Worm (Caenorhabditis elegans) whole organism, L4 larva: ENCODE results near the gene cul-4.

Source experiments
- D1046.2 ChIP-seq: fragments of 200-800 bp; sonication (Bioruptor generic); IDR thresholded peaks from 2 replicates; pipeline ENCODE4 v1.3.6; 2022; ENCODE audit warnings: missing genetic modification characterization, missing compliant biosample characterization
- F26F4.8 ChIP-seq: fragments of 200-800 bp; sonication (Bioruptor generic); conservative IDR thresholded peaks from 2 replicates; pipeline ENCODE4 v1.3.6; 2022; ENCODE audit warnings: missing genetic modification characterization, missing compliant biosample characterization
- F37D6.2 ChIP-seq: sonication (generic microtip); optimal IDR thresholded peaks from 2 replicates; lab custom pipeline; 2016; ENCODE audit warnings: mild to moderate bottlenecking, missing genetic modification characterization, missing compliant biosample characterization
- F44E2.7 ChIP-seq: fragments of 200-800 bp; sonication (Bioruptor generic); IDR thresholded peaks from 2 replicates; pipeline ENCODE4 v2.1.2; 2022; ENCODE audit warnings: missing genetic modification characterization, missing compliant biosample characterization
- Y5F2A.4 ChIP-seq: fragments of 200-800 bp; sonication (Bioruptor generic); optimal IDR thresholded peaks from 2 replicates; lab custom pipeline; 2018; ENCODE audit warnings: mild to moderate bottlenecking, missing genetic modification characterization, missing compliant biosample characterization
- ZK546.5 ChIP-seq, 2 experiments: sonication (generic microtip); optimal IDR thresholded peaks; 2 replicates each; lab custom pipeline; 2017; ENCODE audit warnings: missing biosample characterization in 2 of 2, missing genetic modification characterization in 2 of 2
- arid-1 ChIP-seq: fragments of 200-800 bp; sonication (Bioruptor generic); conservative IDR thresholded peaks from 2 replicates; pipeline ENCODE4 v1.3.6; 2022; ENCODE audit warnings: missing genetic modification reagents, missing genetic modification characterization, missing compliant biosample characterization
- attf-4 ChIP-seq: sonication (generic microtip); optimal IDR thresholded peaks from 3 replicates; lab custom pipeline; 2017; ENCODE audit warnings: missing biosample characterization, missing genetic modification characterization
- ceh-20 ChIP-seq: fragments of 200-800 bp; sonication (Bioruptor generic); IDR thresholded peaks from 2 replicates; pipeline ENCODE4 v1.3.6; 2022; ENCODE audit warnings: missing genetic modification reagents, missing genetic modification characterization, missing compliant biosample characterization
- ceh-44 ChIP-seq: fragments of 200-800 bp; sonication (Bioruptor generic); IDR thresholded peaks from 2 replicates; pipeline ENCODE4 v1.3.6; 2022; ENCODE audit warnings: missing genetic modification reagents, missing genetic modification characterization, missing compliant biosample characterization
- ces-1 ChIP-seq: fragments of 150-350 bp; sonication (generic microtip); optimal IDR thresholded peaks from 4 replicates; lab custom pipeline; 2014; ENCODE audit warnings: missing biosample characterization, missing genetic modification reagents, missing genetic modification characterization
- daf-16 ChIP-seq, 3 experiments: sonication (generic microtip); optimal IDR thresholded peaks; 2 replicates each; lab custom pipeline; 2016 to 2017; ENCODE audit warnings: missing genetic modification characterization in 3 of 3, missing genetic modification reagents in 3 of 3, mild to moderate bottlenecking in 2 of 3, missing compliant biosample characterization in 2 of 3, missing biosample characterization in 1 of 3, moderate library complexity in 1 of 3
- daf-19 ChIP-seq: fragments of 200-800 bp; sonication (Bioruptor generic); conservative IDR thresholded peaks from 2 replicates; pipeline ENCODE4 v1.3.6; 2022; ENCODE audit warnings: missing genetic modification characterization, missing compliant biosample characterization
- daf-8 ChIP-seq: fragments of 200-800 bp; sonication (Bioruptor generic); IDR thresholded peaks from 2 replicates; pipeline ENCODE4 v1.3.6; 2022; ENCODE audit warnings: missing genetic modification characterization, missing compliant biosample characterization
- dmd-6 ChIP-seq: fragments of 200-800 bp; sonication (Bioruptor generic); IDR thresholded peaks from 2 replicates; pipeline ENCODE4 v1.3.6; 2022; ENCODE audit warnings: missing genetic modification reagents, missing genetic modification characterization, missing compliant biosample characterization
- dve-1 ChIP-seq: sonication (generic microtip); optimal IDR thresholded peaks from 2 replicates; lab custom pipeline; 2017; ENCODE audit warnings: antibody characterized with exemption, mild to moderate bottlenecking, missing genetic modification characterization, missing compliant biosample characterization; ENCODE audit not compliant: insufficient read depth
- hif-1 ChIP-seq, 2 experiments: sonication (generic microtip); optimal IDR thresholded peaks; 2 replicates each; lab custom pipeline; 2016 to 2017; ENCODE audit warnings: missing compliant biosample characterization in 2 of 2, missing genetic modification characterization in 2 of 2, missing genetic modification reagents in 2 of 2, missing genotype in 2 of 2, mild to moderate bottlenecking in 1 of 2
- hlh-11 ChIP-seq: fragments of 200-800 bp; sonication (Bioruptor generic); optimal IDR thresholded peaks from 2 replicates; lab custom pipeline; 2018; ENCODE audit warnings: mild to moderate bottlenecking, missing genetic modification characterization, missing compliant biosample characterization
- hlh-30 ChIP-seq: sonication (generic microtip); optimal IDR thresholded peaks from 2 replicates; lab custom pipeline; 2017; ENCODE audit warnings: antibody characterized with exemption, mild to moderate bottlenecking, missing genetic modification characterization, missing compliant biosample characterization; ENCODE audit not compliant: insufficient read depth
- hmg-1.1 ChIP-seq: fragments of 200-800 bp; sonication (Bioruptor generic); IDR thresholded peaks from 2 replicates; pipeline ENCODE4 v1.3.6; 2022; ENCODE audit warnings: missing genetic modification reagents, missing genetic modification characterization, missing compliant biosample characterization
- lin-1 ChIP-seq: fragments of 200-800 bp; sonication (Bioruptor generic); IDR thresholded peaks from 2 replicates; pipeline ENCODE4 v1.3.6; 2022; ENCODE audit warnings: missing genetic modification reagents, missing genetic modification characterization, missing compliant biosample characterization
- lin-15B ChIP-seq: fragments of 150-350 bp; sonication (generic microtip); optimal IDR thresholded peaks from 3 replicates; lab custom pipeline; 2014; ENCODE audit warnings: missing biosample characterization, missing genetic modification characterization
- lsy-2 ChIP-seq, 2 experiments: fragments of 150-350 bp in 1 of 2; sonication (generic microtip) in 1 of 2; optimal IDR thresholded peaks; 2 replicates each; lab custom pipeline; 2014 to 2017; ENCODE audit warnings: missing biosample characterization in 2 of 2, missing genetic modification characterization in 2 of 2
- madf-5 ChIP-seq, 2 experiments: fragments of 200-800 bp; sonication (Bioruptor generic); IDR thresholded peaks; 2 replicates each; pipeline ENCODE4 v1.3.6; 2022; ENCODE audit warnings: missing compliant biosample characterization in 2 of 2, missing genetic modification characterization in 2 of 2
- madf-9 ChIP-seq: fragments of 200-800 bp; sonication (Bioruptor generic); conservative IDR thresholded peaks from 2 replicates; pipeline ENCODE4 v1.3.6; 2022; ENCODE audit warnings: missing genetic modification reagents, missing genetic modification characterization, missing compliant biosample characterization
- mdl-1 ChIP-seq, 2 experiments: fragments of 150-350 bp in 1 of 2; sonication (generic microtip) in 1 of 2; optimal IDR thresholded peaks; 2 replicates each; lab custom pipeline; 2014 to 2017; ENCODE audit warnings: missing biosample characterization in 2 of 2, missing genetic modification characterization in 2 of 2
- mep-1 ChIP-seq: fragments of 150-350 bp; sonication (generic microtip); optimal IDR thresholded peaks from 3 replicates; lab custom pipeline; 2014; ENCODE audit warnings: missing biosample characterization, missing genetic modification characterization
- mes-2 ChIP-seq: sonication (generic microtip); optimal IDR thresholded peaks from 2 replicates; lab custom pipeline; 2016; ENCODE audit warnings: missing genotype, mild to moderate bottlenecking, missing genetic modification characterization, missing compliant biosample characterization; ENCODE audit not compliant: poor library complexity, severe bottlenecking
- mxl-3 ChIP-seq: fragments of 200-800 bp; sonication (Bioruptor generic); optimal IDR thresholded peaks from 2 replicates; lab custom pipeline; 2018; ENCODE audit warnings: mild to moderate bottlenecking, missing genetic modification characterization, missing compliant biosample characterization
- nhr-10 ChIP-seq: fragments of 150-350 bp; optimal IDR thresholded peaks from 2 replicates; lab custom pipeline; 2014; ENCODE audit warnings: missing biosample characterization, missing genetic modification characterization
- nhr-11 ChIP-seq: fragments of 150-350 bp; optimal IDR thresholded peaks from 2 replicates; lab custom pipeline; 2014; ENCODE audit warnings: missing biosample characterization, missing genetic modification characterization
- nhr-237 ChIP-seq: sonication (generic microtip); optimal IDR thresholded peaks from 2 replicates; lab custom pipeline; 2017; ENCODE audit warnings: missing biosample characterization, missing genetic modification characterization
- nhr-25 ChIP-seq: sonication (generic microtip); optimal IDR thresholded peaks from 2 replicates; lab custom pipeline; 2017; ENCODE audit warnings: missing genetic modification characterization, mild to moderate bottlenecking, missing compliant biosample characterization, antibody characterized with exemption, moderate library complexity, borderline replicate concordance; ENCODE audit not compliant: insufficient read depth
- nhr-42 ChIP-seq: fragments of 200-800 bp; sonication (Bioruptor generic); IDR thresholded peaks from 2 replicates; pipeline ENCODE4 v1.3.6; 2022; ENCODE audit warnings: missing genetic modification characterization, missing compliant biosample characterization
- nhr-48 ChIP-seq: sonication (generic microtip); optimal IDR thresholded peaks from 2 replicates; lab custom pipeline; 2016; ENCODE audit warnings: mild to moderate bottlenecking, missing genetic modification characterization, missing compliant biosample characterization
- nhr-6 ChIP-seq: fragments of 150-350 bp; optimal IDR thresholded peaks from 2 replicates; lab custom pipeline; 2014; ENCODE audit warnings: missing biosample characterization, missing genetic modification characterization
- nhr-77 ChIP-seq: fragments of 150-350 bp; optimal IDR thresholded peaks from 2 replicates; lab custom pipeline; 2014; ENCODE audit warnings: missing biosample characterization, missing genetic modification characterization
- pha-4 ChIP-seq, 2 experiments: fragments of 150-350 bp in 1 of 2; fragments of 200-800 bp in 1 of 2; sonication (Bioruptor generic) in 1 of 2; IDR thresholded peaks in 1 of 2; optimal IDR thresholded peaks in 1 of 2; 2 replicates each; pipeline versions ENCODE4 v1.3.6 to Lab custom; 2014 to 2022; ENCODE audit warnings: missing genetic modification characterization in 2 of 2, missing genetic modification reagents in 2 of 2, missing biosample characterization in 1 of 2, missing compliant biosample characterization in 1 of 2
- pqm-1 ChIP-seq: sonication (generic microtip); optimal IDR thresholded peaks from 2 replicates; lab custom pipeline; 2017; ENCODE audit warnings: missing biosample characterization, missing genetic modification characterization
- rbr-2 ChIP-seq: sonication (generic microtip); optimal IDR thresholded peaks from 2 replicates; lab custom pipeline; 2016; ENCODE audit warnings: missing genotype, missing genetic modification characterization, missing compliant biosample characterization
- sdz-12 ChIP-seq: fragments of 200-800 bp; sonication (Bioruptor generic); optimal IDR thresholded peaks from 2 replicates; lab custom pipeline; 2018; ENCODE audit warnings: mild to moderate bottlenecking, missing genetic modification characterization, missing compliant biosample characterization
- tag-97 ChIP-seq: fragments of 200-800 bp; sonication (Bioruptor generic); IDR thresholded peaks from 2 replicates; pipeline ENCODE4 v1.3.6; 2022; ENCODE audit warnings: missing genetic modification characterization, missing compliant biosample characterization
- tra-1 ChIP-seq: fragments of 200-800 bp; sonication (Bioruptor generic); IDR thresholded peaks from 2 replicates; pipeline ENCODE4 v1.3.6; 2022; ENCODE audit warnings: missing genetic modification reagents, missing genetic modification characterization, missing compliant biosample characterization
- unc-39 ChIP-seq: sonication (generic microtip); optimal IDR thresholded peaks from 2 replicates; lab custom pipeline; 2017; ENCODE audit warnings: missing biosample characterization, missing genetic modification characterization
- vab-7 ChIP-seq: fragments of 200-800 bp; sonication (Bioruptor generic); IDR thresholded peaks from 2 replicates; pipeline ENCODE4 v1.3.6; 2022; ENCODE audit warnings: missing genetic modification reagents, missing genetic modification characterization, missing compliant biosample characterization
- zfp-2 ChIP-seq: sonication (generic microtip); optimal IDR thresholded peaks from 2 replicates; lab custom pipeline; 2016; ENCODE audit warnings: mild to moderate bottlenecking, missing genetic modification characterization, missing compliant biosample characterization
- zfp-3 ChIP-seq: fragments of 200-800 bp; sonication (Bioruptor generic); conservative IDR thresholded peaks from 2 replicates; pipeline ENCODE4 v1.3.6; 2022; ENCODE audit warnings: missing genetic modification reagents, missing genetic modification characterization, missing compliant biosample characterization

The cul-4 gene

ce11 chrII:7323925-7324324, 22.0 kb downstream of the cul-4 start, which contains the start of gene F21D12.3 (continued):
- no peak for TF ChIP-seq Y5F2A.4 (GFP tag; lab: Kevin White, UChicago)
- no peak for TF ChIP-seq F26F4.8 (GFP tag; lab: Robert Waterston, UW)
- no peak for TF ChIP-seq pha-4 (GFP tag; IDR thresholded peaks at IDR 0.05; lab: Robert Waterston, UW)
- no peak for TF ChIP-seq pha-4 (tag; optimal IDR thresholded peaks at IDR 0.05; lab: Kevin White, UChicago)
- TF ChIP-seq lin-15B (tag; lab: Kevin White, UChicago), result no peak
- TF ChIP-seq dmd-6, result 0 out of 2 replicates have a peak, but pooled peaks have one; percentile 12
- no peak for TF ChIP-seq nhr-10 (tag; lab: Kevin White, UChicago)
- TF ChIP-seq daf-8, result no peak
- no peak for TF ChIP-seq nhr-48 (tag; lab: Kevin White, UChicago)
- TF ChIP-seq hlh-30 (tag; lab: Kevin White, UChicago), result peak; percentile 24
- no peak for TF ChIP-seq F44E2.7 (GFP tag; lab: Robert Waterston, UW)
- TF ChIP-seq ZK546.5 (tag; optimal IDR thresholded peaks at IDR 0.05; lab: Kevin White, UChicago), result no peak
- no peak for TF ChIP-seq zfp-2 (tag; lab: Kevin White, UChicago)

DNA sequence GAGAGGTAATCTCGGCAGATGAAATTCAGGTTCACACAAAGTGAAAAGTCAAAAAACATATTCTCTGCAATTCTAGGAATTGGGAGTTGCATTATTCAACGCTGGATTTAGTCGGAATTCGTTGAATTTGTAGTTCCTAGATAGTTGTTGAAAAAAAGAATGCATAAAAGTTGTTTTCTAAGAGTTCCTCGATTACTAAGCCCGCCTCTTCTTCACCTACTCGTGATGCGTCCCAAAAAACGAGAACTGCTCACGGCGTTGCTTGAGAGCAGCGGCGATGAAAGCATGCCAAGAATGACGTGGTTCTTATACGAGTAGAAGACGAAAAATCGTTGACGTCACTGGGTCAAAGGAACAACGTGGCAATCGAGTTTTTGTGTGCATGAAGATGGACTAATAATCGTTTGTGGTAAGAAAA, 23.2 kb downstream of the cul-4 start:
- TF ChIP-seq nhr-25 (tag; lab: Kevin White, UChicago) (no peak), ces-1 (no peak), mes-2 (tag; lab: Kevin White, UChicago) (no peak), tag-97 (GFP tag; lab: Robert Waterston, UW) (no peak), rbr-2 (tag; lab: Kevin White, UChicago) (no peak), D1046.2 (GFP tag; lab: Robert Waterston, UW) (no peak), mep-1 (tag; lab: Kevin White, UChicago) (peak; percentile 33), mxl-3 (GFP tag; lab: Kevin White, UChicago) (no peak), nhr-42 (GFP tag; lab: Robert Waterston, UW) (no peak), daf-16 (GFP tag; optimal IDR thresholded peaks at IDR 0.05; lab: Kevin White, UChicago) (no peak), daf-16 (tag; optimal IDR thresholded peaks at IDR 0.05; lab: Kevin White, UChicago) (no peak), zfp-3 (GFP tag; lab: Robert Waterston, UW) (no peak), nhr-6 (tag; lab: Kevin White, UChicago) (no peak), ceh-20 (GFP tag; lab: Robert Waterston, UW) (peak; percentile 48; the same call in 1 of the 2 replicates), hif-1 (tag; optimal IDR thresholded peaks at IDR 0.05; lab: Kevin White, UChicago) (peak in 1 of 2 experiments; percentile 61), tra-1 (no peak), vab-7 (GFP tag; lab: Robert Waterston, UW) (no peak), sdz-12 (GFP tag; lab: Kevin White, UChicago) (no peak), ZK546.5 (tag; optimal IDR thresholded peaks at IDR 0.05; lab: Kevin White, UChicago) (no peak), madf-5 (GFP tag; IDR thresholded peaks at IDR 0.05; lab: Robert Waterston, UW) (no peak), nhr-11 (tag; lab: Kevin White, UChicago) (peak; percentile 19), daf-19 (no peak), lsy-2 (tag; optimal IDR thresholded peaks at IDR 0.05; lab: Kevin White, UChicago) (peak in 1 of 2 experiments; percentile 53), dmd-6 (peak; percentile 29; the same call in 1 of the 2 replicates), nhr-237 (tag; lab: Kevin White, UChicago) (no peak), mdl-1 (tag; optimal IDR thresholded peaks at IDR 0.05; lab: Kevin White, UChicago) (peak in 1 of 2 experiments; percentile 40), dve-1 (no peak), madf-9 (GFP tag; lab: Robert Waterston, UW) (no peak), lin-1 (no peak), hlh-30 (tag; lab: Kevin White, UChicago) (peak; percentile 45), nhr-77 (no peak), pqm-1 (tag; lab: Kevin White, UChicago) (no peak), arid-1 (GFP tag; lab: Robert Waterston, UW) (no peak), hlh-11 (tag; lab: Kevin White, UChicago) (peak; percentile 30), attf-4 (tag; lab: Kevin White, UChicago) (no peak), F37D6.2 (tag; lab: Kevin White, UChicago) (no peak), pha-4 (GFP tag; IDR thresholded peaks at IDR 0.05; lab: Robert Waterston, UW) (no peak), pha-4 (tag; optimal IDR thresholded peaks at IDR 0.05; lab: Kevin White, UChicago) (no peak), hmg-1.1 (GFP tag; lab: Robert Waterston, UW) (no peak), unc-39 (no peak), ceh-44 (GFP tag; lab: Robert Waterston, UW) (no peak)
